Fruit fly (Drosophila melanogaster) whole organism, prepupa: ENCODE results near the gene CG11586.

Experiments
- Blimp-1 ChIP-seq: fragments of 200-800 bp; sonication (Bioruptor generic); optimal IDR thresholded peaks from 3 replicates; lab custom pipeline; 2017; ENCODE audit warnings: missing biosample characterization, missing genetic modification characterization, mild to moderate bottlenecking, moderate library complexity, missing genetic modification reagents
- CG10631 ChIP-seq: fragments of 200-800 bp; sonication (Bioruptor generic); optimal IDR thresholded peaks from 2 replicates; lab custom pipeline; 2016; ENCODE audit warnings: missing biosample characterization, missing genetic modification characterization
- CG10669 ChIP-seq: fragments of 200-800 bp; sonication (Bioruptor generic); optimal IDR thresholded peaks from 3 replicates; lab custom pipeline; 2018; ENCODE audit warnings: missing biosample characterization, mild to moderate bottlenecking, missing genetic modification characterization, moderate library complexity
- CG11762 ChIP-seq: fragments of 200-800 bp; sonication (Bioruptor generic); optimal IDR thresholded peaks from 3 replicates; lab custom pipeline; 2016; ENCODE audit warnings: missing biosample characterization, missing genetic modification characterization; ENCODE audit not compliant: insufficient read depth
- CG15336 ChIP-seq: fragments of 200-800 bp; sonication (Bioruptor generic); IDR thresholded peaks from 2 replicates; pipeline ENCODE4 v1.3.6; 2022; ENCODE audit warnings: missing biosample characterization, missing genetic modification characterization
- CG1621 ChIP-seq: fragments of 200-800 bp; sonication (Bioruptor generic); optimal IDR thresholded peaks from 3 replicates; lab custom pipeline; 2018; ENCODE audit warnings: missing biosample characterization, mild to moderate bottlenecking, missing genetic modification characterization
- CG16779 ChIP-seq: fragments of 200-800 bp; sonication (Bioruptor generic); optimal IDR thresholded peaks from 3 replicates; lab custom pipeline; 2017; ENCODE audit warnings: missing biosample characterization, mild to moderate bottlenecking, missing genetic modification characterization
- CG3032 ChIP-seq: fragments of 200-800 bp; optimal IDR thresholded peaks from 2 replicates; lab custom pipeline; 2019; ENCODE audit warnings: missing biosample characterization, mild to moderate bottlenecking, missing genetic modification characterization, moderate library complexity
- CG31627 ChIP-seq: fragments of 200-800 bp; sonication (Bioruptor generic); optimal IDR thresholded peaks from 3 replicates; lab custom pipeline; 2016; ENCODE audit warnings: missing biosample characterization, missing genetic modification characterization
- CG32006 ChIP-seq: fragments of 200-800 bp; sonication (Bioruptor generic); optimal IDR thresholded peaks from 3 replicates; lab custom pipeline; 2017; ENCODE audit warnings: missing biosample characterization, mild to moderate bottlenecking, missing genetic modification characterization
- CG34406 ChIP-seq: fragments of 200-800 bp; sonication (Bioruptor generic); optimal IDR thresholded peaks from 3 replicates; lab custom pipeline; 2016; ENCODE audit warnings: missing biosample characterization, missing genetic modification characterization
- CG3919 ChIP-seq: fragments of 200-800 bp; sonication (Bioruptor generic); optimal IDR thresholded peaks from 3 replicates; lab custom pipeline; 2016; ENCODE audit warnings: missing biosample characterization, missing genetic modification characterization
- CG6163 ChIP-seq: fragments of 200-800 bp; sonication (Bioruptor generic); IDR thresholded peaks from 3 replicates; pipeline ENCODE4 v1.3.6; 2022; ENCODE audit warnings: missing biosample characterization, missing genetic modification characterization
- CG6276 ChIP-seq: fragments of 200-800 bp; sonication (Bioruptor generic); optimal IDR thresholded peaks from 2 replicates; lab custom pipeline; 2017; ENCODE audit warnings: missing biosample characterization, mild to moderate bottlenecking, missing genetic modification characterization
- CG6792 ChIP-seq: fragments of 200-800 bp; sonication (Bioruptor generic); optimal IDR thresholded peaks from 3 replicates; lab custom pipeline; 2016; ENCODE audit warnings: missing biosample characterization, missing genetic modification characterization
- CG6808 ChIP-seq: fragments of 200-800 bp; sonication (Bioruptor generic); optimal IDR thresholded peaks from 3 replicates; lab custom pipeline; 2017; ENCODE audit warnings: missing biosample characterization, missing genetic modification characterization, mild to moderate bottlenecking, moderate library complexity, missing genetic modification reagents
- CG6854 ChIP-seq: fragments of 200-800 bp; sonication (Bioruptor generic); optimal IDR thresholded peaks from 2 replicates; lab custom pipeline; 2017; ENCODE audit warnings: missing biosample characterization, mild to moderate bottlenecking, missing genetic modification characterization
- CG7368 ChIP-seq: fragments of 200-800 bp; sonication (Bioruptor generic); optimal IDR thresholded peaks from 3 replicates; lab custom pipeline; 2016; ENCODE audit warnings: missing biosample characterization, missing genetic modification characterization
- CG9139 ChIP-seq: fragments of 200-800 bp; sonication (Bioruptor generic); optimal IDR thresholded peaks from 3 replicates; lab custom pipeline; 2017; ENCODE audit warnings: missing biosample characterization, mild to moderate bottlenecking, missing genetic modification characterization
- Eip75B ChIP-seq: fragments of 200-800 bp; sonication (Bioruptor generic); optimal IDR thresholded peaks from 3 replicates; lab custom pipeline; 2016; ENCODE audit warnings: missing biosample characterization, missing genetic modification characterization
- Eip78C ChIP-seq: fragments of 200-800 bp; sonication (Bioruptor generic); peaks from one replicate; lab custom pipeline; 2016; ENCODE audit warnings: missing biosample characterization, missing genetic modification characterization
- Ets21C ChIP-seq: fragments of 200-800 bp; sonication (Bioruptor generic); optimal IDR thresholded peaks from 3 replicates; lab custom pipeline; 2016; ENCODE audit warnings: missing biosample characterization, missing genetic modification characterization
- Hr38 ChIP-seq: sonication (Bioruptor generic); optimal IDR thresholded peaks from 2 replicates; lab custom pipeline; 2016; ENCODE audit warnings: missing biosample characterization, missing genetic modification characterization
- Hr39 ChIP-seq: fragments of 200-800 bp; sonication (Bioruptor generic); optimal IDR thresholded peaks from 2 replicates; lab custom pipeline; 2016; ENCODE audit warnings: missing biosample characterization, missing genetic modification characterization
- Hr4 ChIP-seq: fragments of 200-800 bp; sonication (Bioruptor generic); optimal IDR thresholded peaks from 3 replicates; lab custom pipeline; 2016; ENCODE audit warnings: missing biosample characterization, missing genetic modification characterization
- Met ChIP-seq: fragments of 200-800 bp; sonication (Bioruptor generic); optimal IDR thresholded peaks from 3 replicates; lab custom pipeline; 2016; ENCODE audit warnings: missing biosample characterization, missing genetic modification characterization
- OdsH ChIP-seq: fragments of 200-800 bp; sonication (Bioruptor generic); optimal IDR thresholded peaks from 3 replicates; lab custom pipeline; 2016; ENCODE audit warnings: missing biosample characterization, missing genetic modification characterization
- Smox ChIP-seq: fragments of 200-800 bp; sonication (Bioruptor generic); optimal IDR thresholded peaks from 3 replicates; lab custom pipeline; 2016; ENCODE audit warnings: missing biosample characterization, missing genetic modification characterization
- Sox102F ChIP-seq: fragments of 200-800 bp; sonication (Bioruptor generic); optimal IDR thresholded peaks from 2 replicates; lab custom pipeline; 2016; ENCODE audit warnings: missing biosample characterization, mild to moderate bottlenecking, missing genetic modification characterization
- Sox14 ChIP-seq: fragments of 200-800 bp; sonication (Bioruptor generic); optimal IDR thresholded peaks from 3 replicates; lab custom pipeline; 2016; ENCODE audit warnings: missing biosample characterization, missing genetic modification characterization
- acj6 ChIP-seq: fragments of 200-800 bp; sonication (Bioruptor generic); optimal IDR thresholded peaks from 3 replicates; lab custom pipeline; 2016; ENCODE audit warnings: missing biosample characterization, missing genetic modification characterization
- dac ChIP-seq: fragments of 200-800 bp; sonication (Bioruptor generic); optimal IDR thresholded peaks from 2 replicates; lab custom pipeline; 2017; ENCODE audit warnings: missing biosample characterization, mild to moderate bottlenecking, missing genetic modification characterization
- dsx ChIP-seq: fragments of 200-800 bp; optimal IDR thresholded peaks from 3 replicates; lab custom pipeline; 2019; ENCODE audit warnings: missing biosample characterization, mild to moderate bottlenecking, missing genetic modification characterization, moderate library complexity; ENCODE audit not compliant: poor library complexity, severe bottlenecking
- esn ChIP-seq: fragments of 200-800 bp; sonication (Bioruptor generic); optimal IDR thresholded peaks from 2 replicates; lab custom pipeline; 2016; ENCODE audit warnings: missing biosample characterization, mild to moderate bottlenecking, missing genetic modification characterization, moderate library complexity
- fd59A ChIP-seq: fragments of 200-800 bp; sonication (Bioruptor generic); optimal IDR thresholded peaks from 2 replicates; lab custom pipeline; 2017; ENCODE audit warnings: missing biosample characterization, mild to moderate bottlenecking, missing genetic modification characterization, missing genetic modification reagents
- fkh ChIP-seq: fragments of 200-800 bp; sonication (Bioruptor generic); optimal IDR thresholded peaks from 3 replicates; lab custom pipeline; 2017; ENCODE audit warnings: missing biosample characterization, mild to moderate bottlenecking, missing genetic modification characterization, moderate library complexity
- lz ChIP-seq: fragments of 200-800 bp; sonication (Bioruptor generic); optimal IDR thresholded peaks from 3 replicates; lab custom pipeline; 2016; ENCODE audit warnings: missing biosample characterization, missing genetic modification characterization
- salr ChIP-seq, 2 experiments: fragments of 200-800 bp; sonication (Bioruptor generic); optimal IDR thresholded peaks; 3 replicates each; lab custom pipeline; 2016 to 2018; ENCODE audit warnings: missing biosample characterization in 2 of 2, missing genetic modification characterization in 2 of 2, mild to moderate bottlenecking in 1 of 2
- spab ChIP-seq: fragments of 200-800 bp; sonication (Bioruptor generic); optimal IDR thresholded peaks from 2 replicates; lab custom pipeline; 2017; ENCODE audit warnings: missing biosample characterization, mild to moderate bottlenecking, missing genetic modification characterization, missing genetic modification reagents
- topi ChIP-seq: fragments of 200-800 bp; sonication (Bioruptor generic); optimal IDR thresholded peaks from 3 replicates; lab custom pipeline; 2016; ENCODE audit warnings: missing biosample characterization, missing genetic modification characterization
- vri ChIP-seq: fragments of 200-800 bp; sonication (Bioruptor generic); optimal IDR thresholded peaks from 3 replicates; lab custom pipeline; 2016; ENCODE audit warnings: missing biosample characterization, mild to moderate bottlenecking, missing genetic modification characterization

The CG11586 gene

dm6 chr3L:4302088-4302487 lies 39.8 kb upstream of the CG11586 start (continued):
- TF ChIP-seq Hr4 (GFP tag; lab: Kevin White, UChicago) (peak; percentile 46), CG6276 (peak; percentile 25), OdsH (GFP tag; lab: Kevin White, UChicago) (no peak), Eip78C (GFP tag; lab: Kevin White, UChicago) (peak; percentile 76), CG9139 (GFP tag; lab: Kevin White, UChicago) (no peak), Ets21C (GFP tag; lab: Kevin White, UChicago) (no peak), CG10669 (no peak), Sox14 (GFP tag; lab: Kevin White, UChicago) (no peak), CG10631 (GFP tag; lab: Kevin White, UChicago) (no peak)
- TF ChIP-seq, all 60 proteins: peak for 7

dm6 chr3L:4296760-4297159 lies 34.5 kb upstream of the CG11586 start:
- TF ChIP-seq vri (GFP tag; lab: Kevin White, UChicago) (no peak), CG10669 (no peak), Blimp-1 (peak; percentile 37), topi (GFP tag; lab: Kevin White, UChicago) (no peak), spab (GFP tag; lab: Kevin White, UChicago) (no peak), CG34406 (GFP tag; lab: Kevin White, UChicago) (no peak)

- no peak for TF ChIP-seq fd59A (GFP tag; lab: Kevin White, UChicago)
- TF ChIP-seq OdsH (GFP tag; lab: Kevin White, UChicago), result no peak
- TF ChIP-seq CG6808 (GFP tag; lab: Kevin White, UChicago), result no peak
- no peak for TF ChIP-seq CG31627 (GFP tag; lab: Kevin White, UChicago)
- no peak for TF ChIP-seq topi (GFP tag; lab: Kevin White, UChicago)
- no peak for TF ChIP-seq Eip75B
- TF ChIP-seq Smox (GFP tag; lab: Kevin White, UChicago), result no peak
- TF ChIP-seq CG16779 (tag; lab: Kevin White, UChicago), result no peak
- TF ChIP-seq CG34406 (GFP tag; lab: Kevin White, UChicago), result no peak
- TF ChIP-seq acj6 (GFP tag; lab: Kevin White, UChicago), result no peak
- TF ChIP-seq CG7368 (GFP tag; lab: Kevin White, UChicago), result no peak
- TF ChIP-seq vri (GFP tag; lab: Kevin White, UChicago), result peak; percentile 57
- no peak for TF ChIP-seq dsx (GFP tag; lab: Kevin White, UChicago)
- peak; percentile 52 for TF ChIP-seq Eip78C (GFP tag; lab: Kevin White, UChicago)
- no peak for TF ChIP-seq Hr38 (GFP tag; lab: Kevin White, UChicago)
- TF ChIP-seq dac (GFP tag; lab: Kevin White, UChicago), result no peak
- peak; percentile 31 for TF ChIP-seq fkh
- no peak for TF ChIP-seq CG6792 (GFP tag; lab: Kevin White, UChicago)
- no peak for TF ChIP-seq CG10669
- no peak for TF ChIP-seq Met (GFP tag; lab: Kevin White, UChicago)
Measured at dm6 chr3L:4293711-4294110, 31.4 kb upstream of the CG11586 start.

dm6 chr3L:4293304-4293703 lies 31.0 kb upstream of the CG11586 start:
- peak; percentile 27 for TF ChIP-seq CG32006
- no peak for TF ChIP-seq topi (GFP tag; lab: Kevin White, UChicago)
- TF ChIP-seq CG15336 (GFP tag; lab: Robert Waterston, UW), result peak; percentile 49

dm6 chr3L:4292120-4292697 lies 29.9 kb upstream of the CG11586 start, which contains the start of the genes CG15012 and Fdx2:
Gene CG15012 (minus strand): TSS chr3L:4292246.
Gene Fdx2 (plus strand): TSS chr3L:4292482.
- TF ChIP-seq CG16779 (tag; lab: Kevin White, UChicago) (no peak), Hr38 (GFP tag; lab: Kevin White, UChicago) (no peak), lz (GFP tag; lab: Kevin White, UChicago) (peak; percentile 33), CG9139 (GFP tag; lab: Kevin White, UChicago) (no peak), salr (GFP tag; optimal IDR thresholded peaks at IDR 0.05; lab: Kevin White, UChicago) (no peak), topi (GFP tag; lab: Kevin White, UChicago) (peak; percentile 34), esn (GFP tag; lab: Kevin White, UChicago) (peak; percentile 51), Sox102F (GFP tag; lab: Kevin White, UChicago) (no peak), CG32006 (no peak), acj6 (GFP tag; lab: Kevin White, UChicago) (no peak), CG6854 (GFP tag; lab: Kevin White, UChicago) (no peak), CG11762 (no peak), CG6792 (GFP tag; lab: Kevin White, UChicago) (no peak), CG6163 (GFP tag; lab: Robert Waterston, UW) (no peak), Sox14 (GFP tag; lab: Kevin White, UChicago) (peak; percentile 78), CG3919 (GFP tag; lab: Kevin White, UChicago) (no peak), CG3032 (peak; percentile 30), Met (GFP tag; lab: Kevin White, UChicago) (no peak), CG6808 (GFP tag; lab: Kevin White, UChicago) (no peak), CG1621 (tag; lab: Kevin White, UChicago) (no peak), Hr39 (GFP tag; lab: Kevin White, UChicago) (peak; percentile 35), Eip78C (GFP tag; lab: Kevin White, UChicago) (peak; percentile 21)
